Fruit fly (Drosophila melanogaster) whole organism, embryonic: ENCODE measurements around the gene Nagk.

Experiments used
- Awh ChIP-seq: fragments of 200-800 bp; sonication (Bioruptor generic); IDR thresholded peaks from 2 replicates; pipeline ENCODE4, ENCODE4 v1.3.6; 2022; ENCODE audit warnings: missing biosample characterization, missing genetic modification characterization
- CG13424 ChIP-seq: fragments of 200-800 bp; sonication (Bioruptor generic); optimal IDR thresholded peaks from 2 replicates; lab custom pipeline; 2019; ENCODE audit warnings: missing biosample characterization, mild to moderate bottlenecking, missing genetic modification characterization, moderate library complexity
- CG1529 ChIP-seq: fragments of 200-800 bp; sonication (Bioruptor generic); optimal IDR thresholded peaks from 3 replicates; lab custom pipeline; 2018; ENCODE audit warnings: missing biosample characterization, missing genetic modification characterization
- CG16779 ChIP-seq: fragments of 200-800 bp; sonication (Bioruptor generic); IDR thresholded peaks from 2 replicates; pipeline ENCODE4 v1.3.6; 2022; ENCODE audit warnings: missing biosample characterization, missing genetic modification characterization
- CG18599 ChIP-seq: fragments of 200-800 bp; sonication (Bioruptor generic); optimal IDR thresholded peaks from 3 replicates; lab custom pipeline; 2017; ENCODE audit warnings: missing biosample characterization, missing genetic modification characterization, mild to moderate bottlenecking, moderate library complexity, missing genetic modification reagents
- CG2120 ChIP-seq: fragments of 200-800 bp; sonication (Bioruptor generic); optimal IDR thresholded peaks from 3 replicates; lab custom pipeline; 2016; ENCODE audit warnings: missing biosample characterization, missing genetic modification characterization
- CG9797 ChIP-seq: fragments of 200-800 bp; sonication (Bioruptor generic); optimal IDR thresholded peaks from 3 replicates; lab custom pipeline; 2018; ENCODE audit warnings: missing biosample characterization, mild to moderate bottlenecking, missing genetic modification characterization
- CTCF ChIP-seq: fragments of 200-800 bp; sonication (Bioruptor generic); optimal IDR thresholded peaks from 2 replicates; lab custom pipeline; 2017; ENCODE audit warnings: missing biosample characterization, mild to moderate bottlenecking, missing genetic modification characterization, moderate library complexity
- Elba2 ChIP-seq: fragments of 200-800 bp; sonication (Bioruptor generic); optimal IDR thresholded peaks from 3 replicates; lab custom pipeline; 2016; ENCODE audit warnings: missing biosample characterization, missing genetic modification characterization
- jigr1 ChIP-seq: fragments of 200-800 bp; sonication (Bioruptor generic); IDR thresholded peaks from 3 replicates; pipeline ENCODE4 v1.3.6; 2022; ENCODE audit warnings: missing biosample characterization, missing genetic modification characterization
- lola ChIP-seq, 3 experiments: fragments of >200 bp in 2 of 3; fragments of 200-800 bp in 1 of 3; sonication (Bioruptor generic) in 1 of 3; optimal IDR thresholded peaks; 2 replicates each; lab custom pipeline; 2017 to 2019; ENCODE audit warnings: missing biosample characterization in 3 of 3, missing genetic modification characterization in 3 of 3, mild to moderate bottlenecking in 1 of 3, moderate library complexity in 1 of 3
- repo ChIP-seq: fragments of 200-800 bp; sonication (Bioruptor generic); optimal IDR thresholded peaks from 2 replicates; lab custom pipeline; 2016; ENCODE audit warnings: missing biosample characterization, missing genetic modification characterization
- scrt ChIP-seq: fragments of 200-800 bp; sonication (Bioruptor generic); optimal IDR thresholded peaks from 2 replicates; lab custom pipeline; 2018; ENCODE audit warnings: missing biosample characterization, mild to moderate bottlenecking, missing genetic modification characterization, moderate library complexity

DNA sequence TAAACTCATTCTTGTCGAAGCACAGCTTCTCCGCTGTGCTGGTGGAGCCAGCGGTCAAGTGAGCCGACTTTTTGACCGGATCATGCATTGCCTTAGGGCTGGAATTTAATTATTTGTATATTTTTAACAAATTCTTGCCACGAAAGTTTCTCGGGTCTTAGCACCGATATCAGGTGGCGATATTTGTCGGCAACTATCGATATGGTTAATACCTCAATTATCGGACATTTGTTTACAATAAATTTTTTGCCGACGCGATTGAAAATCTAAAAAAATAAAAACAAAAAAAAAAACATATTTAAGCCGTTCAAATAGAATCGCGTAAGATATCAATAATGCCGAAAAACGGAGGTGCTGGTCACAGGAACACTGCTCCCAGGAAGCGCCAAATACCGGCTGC, 18.4 kb upstream of the Nagk start, which contains the start of the genes Cog2 and Trax:
- TF ChIP-seq lola (GFP tag; optimal IDR thresholded peaks at IDR 0.05; lab: Kevin White, UChicago) (no peak), CG2120 (GFP tag; lab: Kevin White, UChicago) (no peak), scrt (GFP tag; lab: Kevin White, UChicago) (no peak), CG13424 (tag; lab: Kevin White, UChicago) (no peak), repo (GFP tag; lab: Kevin White, UChicago) (no peak), Awh (GFP tag; lab: Robert Waterston, UW) (no peak), CG1529 (GFP tag; lab: Kevin White, UChicago) (no peak), jigr1 (no peak), CG16779 (GFP tag; lab: Robert Waterston, UW) (no peak), CG9797 (GFP tag; lab: Kevin White, UChicago) (peak; percentile 5), CG18599 (GFP tag; lab: Kevin White, UChicago) (no peak), CTCF (GFP tag; lab: Kevin White, UChicago) (no peak), Elba2 (no peak)
